Fruit fly (Drosophila melanogaster) whole organism, prepupa: Measurements from ENCODE around the gene Rcd-1.

Source experiments
- Blimp-1 ChIP-seq: fragments of 200-800 bp; sonication (Bioruptor generic); optimal IDR thresholded peaks from 3 replicates; lab custom pipeline; 2017; ENCODE audit warnings: missing biosample characterization, missing genetic modification characterization, mild to moderate bottlenecking, moderate library complexity, missing genetic modification reagents
- CG6854 ChIP-seq: fragments of 200-800 bp; sonication (Bioruptor generic); optimal IDR thresholded peaks from 2 replicates; lab custom pipeline; 2017; ENCODE audit warnings: missing biosample characterization, mild to moderate bottlenecking, missing genetic modification characterization
- CG7368 ChIP-seq: fragments of 200-800 bp; sonication (Bioruptor generic); optimal IDR thresholded peaks from 3 replicates; lab custom pipeline; 2016; ENCODE audit warnings: missing biosample characterization, missing genetic modification characterization
- CG8119 ChIP-seq: fragments of 200-800 bp; sonication (Bioruptor generic); IDR thresholded peaks from 3 replicates; pipeline ENCODE4 v1.3.6; 2022; ENCODE audit warnings: missing biosample characterization, missing genetic modification characterization
- Hr39 ChIP-seq: fragments of 200-800 bp; sonication (Bioruptor generic); optimal IDR thresholded peaks from 2 replicates; lab custom pipeline; 2016; ENCODE audit warnings: missing biosample characterization, missing genetic modification characterization
- OdsH ChIP-seq: fragments of 200-800 bp; sonication (Bioruptor generic); optimal IDR thresholded peaks from 3 replicates; lab custom pipeline; 2016; ENCODE audit warnings: missing biosample characterization, missing genetic modification characterization
- fd85E ChIP-seq: fragments of 200-800 bp; sonication (Bioruptor generic); optimal IDR thresholded peaks from 3 replicates; lab custom pipeline; 2016; ENCODE audit warnings: missing biosample characterization, missing genetic modification characterization

- no peak for TF ChIP-seq Blimp-1 (GFP tag; lab: Kevin White, UChicago)
- TF ChIP-seq CG6854 (GFP tag; lab: Kevin White, UChicago) = no peak
- TF ChIP-seq Hr39 = no peak
- TF ChIP-seq fd85E (GFP tag; lab: Kevin White, UChicago) = no peak
- no peak for TF ChIP-seq CG7368 (GFP tag; lab: Kevin White, UChicago)
- TF ChIP-seq OdsH (GFP tag; lab: Kevin White, UChicago) = no peak
- no peak for TF ChIP-seq CG8119
Observed at dm6 chrX:19601644-19602043, 36.9 kb upstream of the Rcd-1 start, which contains the start of gene CG14220.
